Worm (Caenorhabditis elegans): ENCODE data around the gene mct-5.

mct-5 gene

DNA sequence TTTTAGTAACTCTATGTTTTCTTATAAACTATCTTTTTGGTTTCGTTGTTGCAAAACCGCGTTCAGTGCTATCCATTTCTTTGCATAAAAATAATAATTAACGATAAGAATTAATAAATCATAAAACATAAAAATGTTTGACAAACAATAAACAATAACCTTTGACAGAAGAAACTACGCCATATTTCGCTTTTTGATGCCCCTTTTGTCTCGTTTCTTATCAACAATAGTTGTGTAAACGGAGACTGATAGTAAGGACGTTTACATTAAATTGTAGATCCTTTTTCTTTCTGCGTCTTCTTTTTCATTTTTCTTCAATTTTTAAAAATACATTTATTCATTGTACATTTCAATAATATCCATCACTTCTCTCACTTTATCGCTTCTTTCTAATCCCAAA lies 40.7 kb upstream of the mct-5 start:
- TF ChIP-seq pqm-1 (tag; optimal IDR thresholded peaks at IDR 0.05) (peak; percentile 86), nhr-76 (tag; optimal IDR thresholded peaks at IDR 0.05) (no peak), elt-2 (tag; optimal IDR thresholded peaks at IDR 0.05) (peak; percentile 82), pha-4 (tag; optimal IDR thresholded peaks at IDR 0.05) (peak; percentile 76)

DNA sequence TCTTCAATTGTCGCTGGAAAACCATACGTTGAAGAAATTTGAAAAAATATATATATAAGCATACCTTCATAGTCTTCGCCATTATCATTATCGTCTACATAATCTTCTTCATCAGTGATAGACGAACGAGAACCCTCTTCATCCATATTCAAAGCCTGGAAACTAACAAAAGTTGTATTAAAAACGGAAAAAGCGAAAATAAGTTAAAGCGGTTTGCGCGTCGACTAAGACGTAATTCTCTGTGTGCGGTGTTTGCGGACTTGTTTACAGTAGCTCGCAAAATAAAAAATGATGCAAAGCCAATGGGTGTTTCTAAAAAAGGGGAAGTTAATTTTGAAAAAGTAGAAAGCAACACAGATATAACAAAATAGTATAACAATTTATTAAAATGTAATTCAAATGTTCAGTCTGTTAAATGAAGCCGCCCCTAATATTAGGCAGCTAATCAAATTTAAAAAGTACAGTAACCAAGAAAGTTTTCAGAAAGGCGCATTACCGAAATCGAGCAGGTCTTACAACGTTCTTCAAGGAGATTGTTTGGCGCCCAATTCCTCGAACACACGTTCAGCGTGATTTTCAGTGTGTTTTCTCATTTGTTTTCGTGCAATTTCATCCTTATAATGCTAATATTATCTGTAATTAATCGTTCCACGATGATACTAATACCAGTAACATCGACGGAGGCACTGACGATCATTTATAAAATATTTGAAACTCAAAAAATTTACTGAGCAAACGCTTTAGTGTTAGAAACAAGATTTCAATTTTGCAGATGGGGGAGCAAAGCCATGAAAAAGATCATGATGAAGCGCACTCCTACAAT lies 33.7 kb upstream of the mct-5 start, which contains the start of the genes T07F8.4 and gld-3:
Gene T07F8.4, minus strand, starts transcription at position 162 of the 823 bp plus-strand sequence.
Gene gld-3, plus strand, starts transcription at position 773 of the 823 bp plus-strand sequence.
- TF ChIP-seq hmg-11 (tag; optimal IDR thresholded peaks at IDR 0.05) (no peak), nfya-1 (tag; optimal IDR thresholded peaks at IDR 0.05; ENCODE audit: insufficient read depth) (peak; percentile 83), skn-1 (tag; optimal IDR thresholded peaks at IDR 0.05) (no peak), nhr-25 (tag; optimal IDR thresholded peaks at IDR 0.05) (peak; percentile 14), nhr-237 (tag; optimal IDR thresholded peaks at IDR 0.05) (no peak), pqm-1 (tag; optimal IDR thresholded peaks at IDR 0.05) (no peak), elt-3 (tag; optimal IDR thresholded peaks at IDR 0.05) (no peak), lin-15B (tag; optimal IDR thresholded peaks at IDR 0.05) (peak; percentile 36), sea-2 (GFP tag; optimal IDR thresholded peaks at IDR 0.05) (no peak)

DNA sequence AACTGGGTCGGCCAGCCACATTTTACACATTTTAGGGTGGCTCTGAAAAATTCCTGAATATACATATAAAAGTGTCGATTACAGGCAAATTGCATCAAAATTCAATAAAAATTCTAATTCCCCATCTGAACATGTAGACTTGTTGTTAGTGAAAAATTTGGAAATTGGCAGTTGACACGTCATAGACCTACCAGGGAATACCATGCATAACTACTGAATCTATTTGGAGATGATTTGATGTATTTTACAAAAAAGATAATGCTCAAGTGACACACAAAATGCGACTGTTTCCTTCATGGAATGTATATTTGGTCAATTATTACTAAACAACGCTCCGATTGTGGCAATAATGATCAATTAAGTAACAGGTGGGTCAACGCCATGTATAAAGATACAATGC lies 28.1 kb upstream of the mct-5 start, which contains the start of gene F10E7.1:
Gene F10E7.1, plus strand, starts transcription at position 301 of the 400 bp plus-strand sequence.
- no peak for TF ChIP-seq nhr-12 (tag; optimal IDR thresholded peaks at IDR 0.05)
- no peak for TF ChIP-seq fos-1 (tag; optimal IDR thresholded peaks at IDR 0.05)
- no peak for TF ChIP-seq hmg-11 (tag; optimal IDR thresholded peaks at IDR 0.05)

DNA sequence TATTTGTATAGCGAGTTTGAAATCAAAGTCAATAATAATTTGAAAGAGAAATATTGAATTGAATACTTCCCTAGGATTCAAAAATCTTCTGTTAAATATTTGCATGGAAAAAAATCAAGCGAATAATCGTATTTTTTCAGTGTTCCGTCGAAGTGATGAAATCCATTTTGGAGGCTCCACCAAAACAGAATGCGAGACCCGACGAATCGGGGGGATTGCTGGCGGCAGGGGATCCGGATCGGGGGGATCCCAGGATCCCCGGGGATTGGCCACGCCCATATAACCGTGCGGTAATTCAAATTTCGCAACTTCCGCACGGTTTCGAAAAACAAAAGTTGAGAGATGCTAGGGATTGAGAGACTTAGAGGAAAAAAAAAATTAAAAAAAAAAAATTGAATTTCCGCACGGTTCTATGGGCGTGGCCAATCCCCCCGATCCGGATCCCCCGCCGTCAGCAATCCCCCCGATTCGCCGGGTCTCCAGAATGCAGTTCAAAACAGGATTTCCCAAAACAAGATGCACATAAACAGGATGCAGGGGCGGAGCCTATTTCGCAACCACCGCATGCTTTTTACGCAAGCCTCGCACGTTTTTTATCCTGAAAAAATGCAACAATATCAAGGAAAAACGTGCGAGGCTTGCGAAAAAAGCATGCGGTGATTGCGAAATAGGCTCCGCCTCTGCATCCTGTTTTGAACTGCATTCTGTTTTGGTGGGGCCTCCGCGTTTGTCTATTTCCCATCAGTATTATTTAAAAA lies 24.4 kb upstream of the mct-5 start, which contains the start of gene F10E7.11:
Gene F10E7.11, minus strand, starts transcription at position 232 of the 758 bp plus-strand sequence.
- TF ChIP-seq zag-1 (tag; optimal IDR thresholded peaks at IDR 0.05): no peak
- TF ChIP-seq nfya-1 (tag; optimal IDR thresholded peaks at IDR 0.05; ENCODE audit: insufficient read depth): peak; percentile 11
- peak; percentile 2 for TF ChIP-seq lin-15B (tag; optimal IDR thresholded peaks at IDR 0.05)

DNA sequence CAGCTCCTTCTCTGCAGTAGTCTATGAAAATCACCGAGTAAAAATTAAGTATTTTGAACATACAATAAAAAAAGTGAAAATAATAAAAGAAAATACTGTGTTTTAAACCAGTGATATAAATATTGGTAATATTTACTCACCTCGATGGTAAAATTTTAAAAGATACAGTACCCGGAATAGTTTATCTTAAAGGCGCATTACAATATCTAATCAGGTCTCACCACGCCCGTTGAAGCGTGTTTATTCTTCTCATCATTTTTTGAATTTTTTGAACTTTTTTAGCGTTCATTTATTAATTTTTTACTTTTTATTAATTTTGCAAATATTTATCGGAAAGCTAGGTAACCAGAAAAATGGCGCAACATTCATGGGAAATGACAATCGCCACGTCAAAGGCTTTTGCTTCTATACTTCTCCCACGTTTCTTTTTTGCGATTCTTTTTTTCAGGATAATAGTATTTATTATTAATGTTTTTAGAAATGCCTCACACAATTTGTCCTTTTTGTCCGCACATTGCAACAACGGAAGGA lies 23.4 kb upstream of the mct-5 start, which contains the start of gene F10E7.2:
Gene F10E7.2, plus strand, starts transcription at position 481 of the 531 bp plus-strand sequence.
- no peak for TF ChIP-seq nhr-23 (tag; optimal IDR thresholded peaks at IDR 0.05)
- TF ChIP-seq fkh-2 (tag; optimal IDR thresholded peaks at IDR 0.05): no peak
- TF ChIP-seq ztf-4 (tag; optimal IDR thresholded peaks at IDR 0.05): no peak

DNA sequence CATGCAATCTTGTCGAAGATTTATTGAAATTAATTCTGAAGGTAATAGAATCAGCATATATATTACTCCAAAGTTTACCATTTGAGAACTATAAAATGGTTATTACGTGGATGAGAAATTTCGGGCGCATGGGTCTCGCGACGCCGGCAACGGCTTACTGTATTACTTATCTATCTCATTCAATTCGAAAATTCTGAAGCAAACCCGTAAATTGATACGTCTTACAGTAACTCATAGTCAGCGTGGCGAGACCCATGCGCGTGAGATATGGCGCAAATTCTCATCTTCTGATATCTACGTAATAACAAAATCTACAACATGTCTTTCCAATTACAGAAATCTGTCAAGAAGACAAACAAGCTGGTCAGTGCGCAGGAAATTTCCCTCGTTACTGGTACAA lies 21.1 kb upstream of the mct-5 start:
- no peak for TF ChIP-seq ceh-16 (tag; optimal IDR thresholded peaks at IDR 0.05)
- no peak for TF ChIP-seq ceh-28 (tag; optimal IDR thresholded peaks at IDR 0.05)
- no peak for TF ChIP-seq mdl-1 (tag; optimal IDR thresholded peaks at IDR 0.05)
- no peak for TF ChIP-seq unc-39 (tag; optimal IDR thresholded peaks at IDR 0.05)
- no peak for TF ChIP-seq nhr-23 (tag; optimal IDR thresholded peaks at IDR 0.05)
- no peak for TF ChIP-seq skn-1 (tag; optimal IDR thresholded peaks at IDR 0.05)
- TF ChIP-seq egl-5 (tag; optimal IDR thresholded peaks at IDR 0.05): no peak
- TF ChIP-seq fkh-2 (tag; optimal IDR thresholded peaks at IDR 0.05): no peak
- TF ChIP-seq lsy-12 (tag; optimal IDR thresholded peaks at IDR 0.05): no peak
- TF ChIP-seq elt-2 (tag; optimal IDR thresholded peaks at IDR 0.05): no peak

DNA sequence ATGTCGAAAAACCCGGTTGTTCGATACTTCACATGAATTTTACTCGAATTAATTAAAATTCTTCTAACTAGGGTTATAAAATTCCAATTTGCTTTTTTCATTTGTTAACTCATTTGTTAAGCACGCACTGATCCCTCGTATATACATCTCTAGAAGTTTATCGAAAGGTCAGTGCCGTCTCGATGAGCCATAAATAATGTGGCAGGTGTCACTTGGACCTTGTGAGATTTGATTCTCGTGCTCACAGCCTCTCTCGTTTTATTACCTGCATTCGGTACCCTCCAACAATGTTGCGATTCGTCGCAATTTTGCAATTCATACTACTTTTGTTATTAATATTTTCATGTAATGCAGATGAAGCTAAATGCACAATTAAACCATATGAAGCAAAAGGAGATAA lies 18.0 kb upstream of the mct-5 start, which contains the start of gene spon-1:
Gene spon-1, plus strand, starts transcription at position 208 of the 400 bp plus-strand sequence.
- TF ChIP-seq fos-1 (tag; optimal IDR thresholded peaks at IDR 0.05) (no peak), jun-1 (tag; optimal IDR thresholded peaks at IDR 0.05) (no peak), fkh-10 (GFP tag; optimal IDR thresholded peaks at IDR 0.05) (no peak), hmg-11 (tag; optimal IDR thresholded peaks at IDR 0.05) (no peak), pha-4 (tag; optimal IDR thresholded peaks at IDR 0.05) (no peak), nhr-43 (tag; optimal IDR thresholded peaks at IDR 0.05; ENCODE audit: poor library complexity, severe bottlenecking) (no peak), ztf-4 (tag; optimal IDR thresholded peaks at IDR 0.05) (no peak), nhr-28 (tag; optimal IDR thresholded peaks at IDR 0.05) (no peak), mml-1 (tag; optimal IDR thresholded peaks at IDR 0.05) (no peak), aly-2 (tag; optimal IDR thresholded peaks at IDR 0.05) (no peak), ZK546.5 (tag; optimal IDR thresholded peaks at IDR 0.05) (no peak), ceh-16 (tag; optimal IDR thresholded peaks at IDR 0.05) (no peak), pqm-1 (tag; optimal IDR thresholded peaks at IDR 0.05) (no peak), snpc-4 (tag; optimal IDR thresholded peaks at IDR 0.05) (no peak), egl-27 (tag; optimal IDR thresholded peaks at IDR 0.05) (no peak), fkh-2 (tag; optimal IDR thresholded peaks at IDR 0.05) (no peak), ama-1 (optimal IDR thresholded peaks at IDR 0.05) (no peak)
